Fruit fly (Drosophila melanogaster) S2 (cell line): ENCODE results near the gene CG10898.

Experiments
- CG8478 ChIP-seq: fragments of >200 bp; optimal IDR thresholded peaks from 2 replicates; lab custom pipeline; 2018
- CTCF ChIP-seq, 2 experiments: fragments of >200 bp; optimal IDR thresholded peaks; 2 replicates each; lab custom pipeline; 2018

DNA sequence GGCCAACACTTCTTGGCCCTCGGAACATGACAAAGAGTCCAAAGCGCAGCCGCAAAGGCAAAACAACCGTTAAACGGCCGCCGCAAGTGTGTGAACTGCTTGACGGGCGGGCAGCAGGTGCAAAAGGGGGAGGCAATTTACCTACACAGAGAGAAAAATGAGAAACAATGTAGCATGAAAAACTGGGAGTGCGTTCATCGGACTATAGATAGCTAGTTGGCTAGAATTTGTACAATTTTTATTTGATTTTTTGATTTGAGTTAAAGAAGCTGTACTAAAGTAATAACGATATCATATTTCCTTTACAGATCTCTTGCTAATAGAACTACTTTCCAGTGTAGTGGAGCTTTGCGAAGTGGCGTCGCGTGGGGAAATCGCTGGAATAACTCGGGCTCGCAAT, 37.9 kb downstream of the CG10898 start:
- TF ChIP-seq CTCF (optimal IDR thresholded peaks at IDR 0.05; lab: Kevin White, UChicago), result no peak
- TF ChIP-seq CG8478 (lab: Kevin White, UChicago), result no peak
